Worm (Caenorhabditis elegans): ENCODE measurements around the gene T19H5.4.

- TF ChIP-seq ama-1 (optimal IDR thresholded peaks at IDR 0.05) (no peak), ceh-44 (GFP tag; IDR thresholded peaks at IDR 0.05) (no peak), duxl-1 (tag; optimal IDR thresholded peaks at IDR 0.05; ENCODE audit: poor library complexity) (peak; percentile 24), nhr-25 (tag; optimal IDR thresholded peaks at IDR 0.05; ENCODE audit: borderline replicate concordance, insufficient read depth) (no peak), fos-1 (tag; optimal IDR thresholded peaks at IDR 0.05) (no peak), lin-39 (tag; optimal IDR thresholded peaks at IDR 0.05) (no peak), unc-62 (GFP tag; optimal IDR thresholded peaks at IDR 0.05 in 1 of 2) (peak in 1 of 2 experiments; percentile 74), unc-62 (tag; optimal IDR thresholded peaks at IDR 0.05) (no peak), cey-2 (tag; optimal IDR thresholded peaks at IDR 0.05; ENCODE audit: borderline replicate concordance, insufficient read depth) (no peak), vab-7 (GFP tag; IDR thresholded peaks at IDR 0.05) (0 out of 2 replicates have a peak, but pooled peaks have one; percentile 37)
These were observed at the start of gene T19H5.4 for ce11 chrII:9487337-9487950.

All from whole organism, L4 larva.